Worm (Caenorhabditis elegans) whole organism, L4 larva: ENCODE measurements around the gene far-5.

Experiments used
- F26F4.8 ChIP-seq: fragments of 200-800 bp; sonication (Bioruptor generic); conservative IDR thresholded peaks from 2 replicates; pipeline ENCODE4 v1.3.6; 2022; ENCODE audit warnings: missing genetic modification characterization, missing compliant biosample characterization
- F49E8.2 ChIP-seq: sonication (generic microtip); optimal IDR thresholded peaks from 2 replicates; lab custom pipeline; 2016; ENCODE audit warnings: missing compliant biosample characterization, mild to moderate bottlenecking, missing genetic modification characterization, borderline replicate concordance
- T20F7.1 ChIP-seq: fragments of 200-800 bp; sonication (Bioruptor generic); optimal IDR thresholded peaks from 2 replicates; lab custom pipeline; 2018; ENCODE audit warnings: mild to moderate bottlenecking, missing genetic modification characterization, missing compliant biosample characterization
- T26A8.4 ChIP-seq: fragments of 200-800 bp; sonication (Bioruptor generic); IDR thresholded peaks from 2 replicates; pipeline ENCODE4 v1.3.6; 2022; ENCODE audit warnings: missing genetic modification characterization, missing compliant biosample characterization
- Y48G9A.11 ChIP-seq: fragments of 200-800 bp; sonication (Bioruptor generic); IDR thresholded peaks from 2 replicates; pipeline ENCODE4 v1.3.6; 2022; ENCODE audit warnings: missing genetic modification reagents, missing genetic modification characterization, missing compliant biosample characterization
- aly-2 ChIP-seq: sonication (generic microtip); optimal IDR thresholded peaks from 2 replicates; lab custom pipeline; 2018; ENCODE audit warnings: missing biosample characterization, missing genetic modification characterization
- ama-1 ChIP-seq: fragments of 150-350 bp; optimal IDR thresholded peaks from 2 replicates; lab custom pipeline; 2014; ENCODE audit warnings: inconsistent platforms, mixed read lengths
- arid-1 ChIP-seq: fragments of 200-800 bp; sonication (Bioruptor generic); conservative IDR thresholded peaks from 2 replicates; pipeline ENCODE4 v1.3.6; 2022; ENCODE audit warnings: missing genetic modification reagents, missing genetic modification characterization, missing compliant biosample characterization
- ceh-20 ChIP-seq: fragments of 200-800 bp; sonication (Bioruptor generic); IDR thresholded peaks from 2 replicates; pipeline ENCODE4 v1.3.6; 2022; ENCODE audit warnings: missing genetic modification reagents, missing genetic modification characterization, missing compliant biosample characterization
- ctbp-1 ChIP-seq: fragments of 200-800 bp; sonication (Bioruptor generic); IDR thresholded peaks from 2 replicates; pipeline ENCODE4 v1.3.6; 2022; ENCODE audit warnings: missing genetic modification reagents, missing genetic modification characterization, missing compliant biosample characterization
- dmd-8 ChIP-seq: fragments of 200-800 bp; sonication (Bioruptor generic); IDR thresholded peaks from 2 replicates; pipeline ENCODE4 v1.3.6; 2022; ENCODE audit warnings: missing genetic modification characterization, missing compliant biosample characterization
- dmd-9 ChIP-seq: fragments of 200-800 bp; sonication (Bioruptor generic); IDR thresholded peaks from 2 replicates; pipeline ENCODE4 v1.3.6; 2022; ENCODE audit warnings: missing genetic modification reagents, missing genetic modification characterization, missing compliant biosample characterization
- egl-43 ChIP-seq: fragments of 200-800 bp; sonication (Bioruptor generic); IDR thresholded peaks from 2 replicates; pipeline ENCODE4 v1.3.6; 2022; ENCODE audit warnings: missing genetic modification reagents, missing genetic modification characterization, missing compliant biosample characterization
- fos-1 ChIP-seq: fragments of 150-350 bp; optimal IDR thresholded peaks from 2 replicates; lab custom pipeline; 2014; ENCODE audit warnings: missing biosample characterization, missing genetic modification characterization
- hlh-30 ChIP-seq: sonication (generic microtip); optimal IDR thresholded peaks from 2 replicates; lab custom pipeline; 2017; ENCODE audit warnings: antibody characterized with exemption, mild to moderate bottlenecking, missing genetic modification characterization, missing compliant biosample characterization; ENCODE audit not compliant: insufficient read depth
- lim-7 ChIP-seq: fragments of 200-800 bp; sonication (Bioruptor generic); IDR thresholded peaks from 2 replicates; pipeline ENCODE4 v1.3.6; 2022; ENCODE audit warnings: missing genetic modification characterization, missing compliant biosample characterization
- lin-29 ChIP-seq: fragments of 200-800 bp; sonication (Bioruptor generic); IDR thresholded peaks from 2 replicates; pipeline ENCODE4 v1.3.6; 2022; ENCODE audit warnings: missing genetic modification reagents, missing genetic modification characterization, missing compliant biosample characterization
- lir-3 ChIP-seq: sonication (generic microtip); optimal IDR thresholded peaks from 2 replicates; lab custom pipeline; 2016; ENCODE audit warnings: mild to moderate bottlenecking, missing genetic modification characterization, missing compliant biosample characterization
- mep-1 ChIP-seq: fragments of 150-350 bp; sonication (generic microtip); optimal IDR thresholded peaks from 3 replicates; lab custom pipeline; 2014; ENCODE audit warnings: missing biosample characterization, missing genetic modification characterization
- mxl-3 ChIP-seq: fragments of 200-800 bp; sonication (Bioruptor generic); optimal IDR thresholded peaks from 2 replicates; lab custom pipeline; 2018; ENCODE audit warnings: mild to moderate bottlenecking, missing genetic modification characterization, missing compliant biosample characterization
- nhr-102 ChIP-seq: sonication (generic microtip); optimal IDR thresholded peaks from 2 replicates; lab custom pipeline; 2016; ENCODE audit warnings: mild to moderate bottlenecking, missing genetic modification characterization, moderate library complexity, missing compliant biosample characterization
- nhr-111 ChIP-seq: fragments of 200-800 bp; sonication (Bioruptor generic); optimal IDR thresholded peaks from 2 replicates; lab custom pipeline; 2018; ENCODE audit warnings: mild to moderate bottlenecking, missing genetic modification characterization, missing compliant biosample characterization
- nhr-25 ChIP-seq: sonication (generic microtip); optimal IDR thresholded peaks from 2 replicates; lab custom pipeline; 2017; ENCODE audit warnings: missing genetic modification characterization, mild to moderate bottlenecking, missing compliant biosample characterization, antibody characterized with exemption, moderate library complexity, borderline replicate concordance; ENCODE audit not compliant: insufficient read depth
- nhr-77 ChIP-seq: fragments of 150-350 bp; optimal IDR thresholded peaks from 2 replicates; lab custom pipeline; 2014; ENCODE audit warnings: missing biosample characterization, missing genetic modification characterization
- pha-4 ChIP-seq, 2 experiments: fragments of 150-350 bp in 1 of 2; fragments of 200-800 bp in 1 of 2; sonication (Bioruptor generic) in 1 of 2; IDR thresholded peaks in 1 of 2; optimal IDR thresholded peaks in 1 of 2; 2 replicates each; pipeline versions ENCODE4 v1.3.6 to Lab custom; 2014 to 2022; ENCODE audit warnings: missing genetic modification characterization in 2 of 2, missing genetic modification reagents in 2 of 2, missing biosample characterization in 1 of 2, missing compliant biosample characterization in 1 of 2
- php-3 ChIP-seq: fragments of 200-800 bp; sonication (Bioruptor generic); IDR thresholded peaks from 2 replicates; pipeline ENCODE4 v1.3.6; 2022; ENCODE audit warnings: missing genetic modification reagents, missing genetic modification characterization, missing compliant biosample characterization
- rbr-2 ChIP-seq: sonication (generic microtip); optimal IDR thresholded peaks from 2 replicates; lab custom pipeline; 2016; ENCODE audit warnings: missing genotype, missing genetic modification characterization, missing compliant biosample characterization
- sdz-12 ChIP-seq: fragments of 200-800 bp; sonication (Bioruptor generic); optimal IDR thresholded peaks from 2 replicates; lab custom pipeline; 2018; ENCODE audit warnings: mild to moderate bottlenecking, missing genetic modification characterization, missing compliant biosample characterization
- snpc-1.2 ChIP-seq: fragments of 200-800 bp; sonication (Bioruptor generic); IDR thresholded peaks from 2 replicates; pipeline ENCODE4 v1.3.6; 2022; ENCODE audit warnings: missing genetic modification reagents, missing genetic modification characterization, missing compliant biosample characterization
- snpc-4 ChIP-seq: fragments of 150-350 bp; optimal IDR thresholded peaks from 2 replicates; lab custom pipeline; 2014; ENCODE audit warnings: missing biosample characterization, missing genetic modification characterization
- tra-1 ChIP-seq: fragments of 200-800 bp; sonication (Bioruptor generic); IDR thresholded peaks from 2 replicates; pipeline ENCODE4 v1.3.6; 2022; ENCODE audit warnings: missing genetic modification reagents, missing genetic modification characterization, missing compliant biosample characterization
- unc-130 ChIP-seq: sonication (generic microtip); optimal IDR thresholded peaks from 2 replicates; lab custom pipeline; 2016; ENCODE audit warnings: missing genetic modification reagents, missing genetic modification characterization, missing compliant biosample characterization
- vab-7 ChIP-seq: fragments of 200-800 bp; sonication (Bioruptor generic); IDR thresholded peaks from 2 replicates; pipeline ENCODE4 v1.3.6; 2022; ENCODE audit warnings: missing genetic modification reagents, missing genetic modification characterization, missing compliant biosample characterization
- zfp-2 ChIP-seq: sonication (generic microtip); optimal IDR thresholded peaks from 2 replicates; lab custom pipeline; 2016; ENCODE audit warnings: mild to moderate bottlenecking, missing genetic modification characterization, missing compliant biosample characterization
- zfp-3 ChIP-seq: fragments of 200-800 bp; sonication (Bioruptor generic); conservative IDR thresholded peaks from 2 replicates; pipeline ENCODE4 v1.3.6; 2022; ENCODE audit warnings: missing genetic modification reagents, missing genetic modification characterization, missing compliant biosample characterization
- ztf-11 ChIP-seq: fragments of 150-350 bp; optimal IDR thresholded peaks from 2 replicates; lab custom pipeline; 2014; ENCODE audit warnings: missing biosample characterization, missing genetic modification characterization

The far-5 gene

DNA sequence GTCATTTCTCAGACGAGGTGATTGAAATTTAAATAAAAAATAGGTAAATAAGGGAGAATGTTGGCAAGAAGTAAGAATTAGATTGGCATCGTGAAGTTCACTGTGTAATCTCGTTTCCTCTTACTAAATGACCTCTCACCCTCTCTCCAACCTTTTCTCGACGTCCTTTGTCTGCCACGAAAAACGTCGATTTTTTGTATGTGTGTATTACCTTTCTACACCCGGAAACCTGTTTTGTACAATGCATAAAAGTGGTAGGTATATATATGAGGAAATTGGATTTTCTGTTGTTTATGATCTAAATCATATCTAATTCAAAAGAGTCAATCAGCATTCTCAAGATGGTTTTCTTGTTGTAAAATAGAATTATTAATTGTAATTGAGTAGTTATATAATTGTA is 2.5 kb upstream of the far-5 start, which contains the start of the genes F15B9.11 and dsl-7:
F15B9.11 (minus strand) TSS at position 5 of the 400 bp plus-strand sequence.
dsl-7 (plus strand) TSS at position 260 of the 400 bp plus-strand sequence.
- TF ChIP-seq T20F7.1 (GFP tag; lab: Kevin White, UChicago) (no peak), ztf-11 (tag; lab: Kevin White, UChicago) (no peak), nhr-102 (no peak), hlh-30 (tag; lab: Kevin White, UChicago) (no peak), mxl-3 (GFP tag; lab: Kevin White, UChicago) (no peak), Y48G9A.11 (GFP tag; lab: Robert Waterston, UW) (no peak), ceh-20 (GFP tag; lab: Robert Waterston, UW) (no peak), unc-130 (no peak), snpc-4 (tag; lab: Kevin White, UChicago) (no peak), tra-1 (GFP tag; lab: Robert Waterston, UW) (no peak), egl-43 (GFP tag; lab: Robert Waterston, UW) (no peak), zfp-2 (tag; lab: Kevin White, UChicago) (no peak), dmd-8 (GFP tag; lab: Robert Waterston, UW) (no peak)

DNA sequence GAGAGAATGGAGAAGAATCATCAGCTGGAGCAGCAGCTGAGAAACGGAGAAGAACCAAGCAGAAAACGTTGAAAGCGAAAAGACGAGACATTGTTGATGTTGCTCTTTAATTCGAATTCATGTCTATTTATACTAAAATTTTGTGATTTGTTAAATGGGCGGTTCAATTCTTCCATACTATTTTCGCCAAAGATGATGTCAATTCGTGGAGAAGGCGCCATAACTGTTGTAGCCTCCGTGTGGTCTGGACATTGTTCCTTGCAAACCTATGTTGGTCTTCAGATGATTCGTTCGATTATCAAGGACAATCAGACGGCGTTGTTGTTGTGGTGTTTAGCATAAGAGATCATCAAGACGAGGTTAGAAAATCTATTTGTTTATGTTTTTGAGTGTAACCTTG is 2.1 kb downstream of the far-5 start, which contains the start of gene far-3:
far-3 (minus strand) TSS at position 101 of the 400 bp plus-strand sequence.
- no peak for TF ChIP-seq ctbp-1
- TF ChIP-seq nhr-111 (GFP tag; lab: Kevin White, UChicago): no peak
- no peak for TF ChIP-seq T26A8.4 (GFP tag; lab: Robert Waterston, UW)
- no peak for TF ChIP-seq mep-1 (tag; lab: Kevin White, UChicago)
- TF ChIP-seq F49E8.2 (tag; lab: Kevin White, UChicago): no peak
- no peak for TF ChIP-seq hlh-30 (tag; lab: Kevin White, UChicago)
- no peak for TF ChIP-seq aly-2 (tag; lab: Kevin White, UChicago)
- TF ChIP-seq nhr-77 (tag; lab: Kevin White, UChicago): no peak
- TF ChIP-seq fos-1 (tag; lab: Kevin White, UChicago): no peak
- no peak for TF ChIP-seq arid-1 (GFP tag; lab: Robert Waterston, UW)
- no peak for TF ChIP-seq lir-3 (tag; lab: Kevin White, UChicago)
- no peak for TF ChIP-seq pha-4 (GFP tag; IDR thresholded peaks at IDR 0.05; lab: Robert Waterston, UW)
- TF ChIP-seq pha-4 (tag; optimal IDR thresholded peaks at IDR 0.05; lab: Kevin White, UChicago): no peak
- TF ChIP-seq sdz-12: no peak
- no peak for TF ChIP-seq ceh-20 (GFP tag; lab: Robert Waterston, UW)
- no peak for TF ChIP-seq ama-1 (lab: Kevin White, UChicago)
- TF ChIP-seq nhr-25: no peak

- TF ChIP-seq lim-7 (GFP tag; lab: Robert Waterston, UW): no peak
- no peak for TF ChIP-seq zfp-3 (GFP tag; lab: Robert Waterston, UW)
- TF ChIP-seq php-3 (GFP tag; lab: Robert Waterston, UW): no peak
- TF ChIP-seq dmd-9 (GFP tag; lab: Robert Waterston, UW): no peak
- no peak for TF ChIP-seq rbr-2
- TF ChIP-seq mxl-3 (GFP tag; lab: Kevin White, UChicago): no peak
- no peak for TF ChIP-seq lin-29 (GFP tag; lab: Robert Waterston, UW)
- no peak for TF ChIP-seq snpc-1.2
Observed at ce11 chrV:12999559-12999958, 4.2 kb downstream of the far-5 start, which contains the start of gene far-4. Gene far-4, minus strand, starts transcription at chrV:12999659.

- TF ChIP-seq nhr-25: no peak
- peak; percentile 70 for TF ChIP-seq Y48G9A.11 (GFP tag; lab: Robert Waterston, UW)
- peak; percentile 73 for TF ChIP-seq unc-130
- no peak for TF ChIP-seq F26F4.8 (GFP tag; lab: Robert Waterston, UW)
- TF ChIP-seq vab-7: no peak
- peak; percentile 38 for TF ChIP-seq F49E8.2 (tag; lab: Kevin White, UChicago)
Observed at ce11 chrV:13000068-13000467, 4.7 kb downstream of the far-5 start.
